Worm (Caenorhabditis elegans) whole organism, L1 larva: Measurements from ENCODE around the gene ZC239.22.

Experiments used
- C04F5.9 ChIP-seq: sonication (generic microtip); optimal IDR thresholded peaks from 2 replicates; lab custom pipeline; 2016; ENCODE audit warnings: missing genetic modification characterization, missing compliant biosample characterization
- C34B4.2 ChIP-seq: sonication (generic microtip); optimal IDR thresholded peaks from 2 replicates; lab custom pipeline; 2017; ENCODE audit warnings: mild to moderate bottlenecking, missing genetic modification characterization, missing compliant biosample characterization
- F16B12.6 ChIP-seq: fragments of 150-350 bp; optimal IDR thresholded peaks from 2 replicates; lab custom pipeline; 2014; ENCODE audit warnings: missing biosample characterization, missing genetic modification characterization
- ama-1 ChIP-seq: fragments of 150-350 bp; optimal IDR thresholded peaks from 2 replicates; lab custom pipeline; 2014
- ceh-8 ChIP-seq: fragments of 200-800 bp; sonication (Bioruptor generic); optimal IDR thresholded peaks from 2 replicates; lab custom pipeline; 2018; ENCODE audit warnings: mild to moderate bottlenecking, missing genetic modification characterization, moderate library complexity, missing compliant biosample characterization
- ceh-90 ChIP-seq: sonication (generic microtip); optimal IDR thresholded peaks from 2 replicates; lab custom pipeline; 2016; ENCODE audit warnings: missing genetic modification characterization, missing compliant biosample characterization
- dpl-1 ChIP-seq, 3 experiments: fragments of 150-350 bp in 2 of 3; sonication (generic microtip) in 1 of 3; optimal IDR thresholded peaks; 2 replicates each; lab custom pipeline; 2014 to 2017; ENCODE audit warnings: missing biosample characterization in 3 of 3, missing genetic modification characterization in 3 of 3, missing genetic modification reagents in 3 of 3
- dsc-1 ChIP-seq: sonication (generic microtip); optimal IDR thresholded peaks from 2 replicates; lab custom pipeline; 2016; ENCODE audit warnings: mild to moderate bottlenecking, missing genetic modification characterization, missing compliant biosample characterization
- efl-3 ChIP-seq: fragments of 200-800 bp; sonication (Bioruptor generic); optimal IDR thresholded peaks from 2 replicates; lab custom pipeline; 2018; ENCODE audit warnings: mild to moderate bottlenecking, missing genetic modification characterization, missing compliant biosample characterization
- elt-2 ChIP-seq: sonication (generic microtip); optimal IDR thresholded peaks from 2 replicates; lab custom pipeline; 2016; ENCODE audit warnings: missing genetic modification characterization, mild to moderate bottlenecking, inconsistent platforms, missing compliant biosample characterization, missing genetic modification reagents
- fkh-4 ChIP-seq: sonication (generic microtip); optimal IDR thresholded peaks from 2 replicates; lab custom pipeline; 2016; ENCODE audit warnings: missing compliant biosample characterization, missing genetic modification characterization, borderline replicate concordance
- hlh-17 ChIP-seq: fragments of 200-800 bp; sonication (Bioruptor generic); optimal IDR thresholded peaks from 2 replicates; lab custom pipeline; 2018; ENCODE audit warnings: missing genetic modification characterization, mild to moderate bottlenecking, missing compliant biosample characterization, moderate library complexity, borderline replicate concordance
- hpl-2 ChIP-seq: fragments of 150-350 bp; optimal IDR thresholded peaks from 2 replicates; lab custom pipeline; 2014; ENCODE audit warnings: missing biosample characterization, missing genetic modification reagents, missing genetic modification characterization
- irx-1 ChIP-seq: sonication (generic microtip); optimal IDR thresholded peaks from 2 replicates; lab custom pipeline; 2016; ENCODE audit warnings: missing genetic modification characterization, missing compliant biosample characterization
- lin-14 ChIP-seq: fragments of 200-800 bp; sonication (Bioruptor generic); optimal IDR thresholded peaks from 2 replicates; lab custom pipeline; 2018; ENCODE audit warnings: mild to moderate bottlenecking, missing genetic modification characterization, moderate library complexity, missing compliant biosample characterization
- lin-35 ChIP-seq, 2 experiments: fragments of 150-350 bp; optimal IDR thresholded peaks; 2 replicates each; lab custom pipeline; 2014; ENCODE audit warnings: missing biosample characterization in 2 of 2, missing genetic modification characterization in 2 of 2, missing genetic modification reagents in 2 of 2
- lin-39 ChIP-seq: fragments of 150-350 bp; optimal IDR thresholded peaks from 2 replicates; lab custom pipeline; 2014; ENCODE audit warnings: missing biosample characterization, missing genetic modification reagents, missing genetic modification characterization
- lir-3 ChIP-seq: sonication (generic microtip); optimal IDR thresholded peaks from 2 replicates; lab custom pipeline; 2016; ENCODE audit warnings: mild to moderate bottlenecking, missing genetic modification characterization, moderate library complexity, missing compliant biosample characterization; ENCODE audit not compliant: poor library complexity
- mab-9 ChIP-seq: fragments of 200-800 bp; sonication (Bioruptor generic); IDR thresholded peaks from 2 replicates; pipeline ENCODE4 v1.3.6; 2022; ENCODE audit warnings: missing genetic modification reagents, missing genetic modification characterization, missing compliant biosample characterization
- nhr-11 ChIP-seq: fragments of 150-350 bp; optimal IDR thresholded peaks from 2 replicates; lab custom pipeline; 2014; ENCODE audit warnings: missing biosample characterization, missing genetic modification characterization
- nhr-20 ChIP-seq: sonication (generic microtip); optimal IDR thresholded peaks from 2 replicates; lab custom pipeline; 2016; ENCODE audit warnings: mild to moderate bottlenecking, missing genetic modification characterization, missing compliant biosample characterization
- nhr-47 ChIP-seq: sonication (generic microtip); optimal IDR thresholded peaks from 2 replicates; lab custom pipeline; 2016; ENCODE audit warnings: mild to moderate bottlenecking, missing genetic modification characterization, moderate library complexity, missing compliant biosample characterization
- nhr-76 ChIP-seq: sonication (generic microtip); optimal IDR thresholded peaks from 2 replicates; lab custom pipeline; 2017; ENCODE audit warnings: missing biosample characterization, missing genetic modification characterization
- nhr-77 ChIP-seq: fragments of 150-350 bp; optimal IDR thresholded peaks from 2 replicates; lab custom pipeline; 2014; ENCODE audit warnings: missing biosample characterization, missing genetic modification characterization
- pqm-1 ChIP-seq: sonication (generic microtip); optimal IDR thresholded peaks from 3 replicates; lab custom pipeline; 2017; ENCODE audit warnings: missing biosample characterization, missing genetic modification characterization
- snu-23 ChIP-seq: sonication (generic microtip); optimal IDR thresholded peaks from 2 replicates; lab custom pipeline; 2016; ENCODE audit warnings: missing genetic modification characterization, missing compliant biosample characterization
- sptf-1 ChIP-seq: fragments of 150-350 bp; optimal IDR thresholded peaks from 2 replicates; lab custom pipeline; 2014; ENCODE audit warnings: missing biosample characterization, missing genetic modification characterization
- sup-37 ChIP-seq: fragments of 200-800 bp; sonication (Bioruptor generic); optimal IDR thresholded peaks from 2 replicates; lab custom pipeline; 2018; ENCODE audit warnings: mild to moderate bottlenecking, missing genetic modification characterization, missing compliant biosample characterization
- swsn-7 ChIP-seq: sonication (generic microtip); optimal IDR thresholded peaks from 2 replicates; lab custom pipeline; 2016; ENCODE audit warnings: missing genetic modification characterization, missing compliant biosample characterization
- tbx-2 ChIP-seq: sonication (generic microtip); optimal IDR thresholded peaks from 2 replicates; lab custom pipeline; 2016; ENCODE audit warnings: missing genetic modification characterization, missing compliant biosample characterization
- tlp-1 ChIP-seq: fragments of 150-350 bp; optimal IDR thresholded peaks from 2 replicates; lab custom pipeline; 2014; ENCODE audit warnings: missing biosample characterization, missing genetic modification characterization
- xbp-1 ChIP-seq: sonication (generic microtip); optimal IDR thresholded peaks from 2 replicates; lab custom pipeline; 2016; ENCODE audit warnings: missing genetic modification characterization, missing compliant biosample characterization
- zag-1 ChIP-seq: fragments of 150-350 bp; optimal IDR thresholded peaks from 2 replicates; lab custom pipeline; 2014; ENCODE audit warnings: missing biosample characterization, missing genetic modification characterization
- ztf-11 ChIP-seq, 2 experiments: sonication (generic microtip); optimal IDR thresholded peaks; 2 replicates each; lab custom pipeline; 2016 to 2017; ENCODE audit warnings: missing genetic modification characterization in 2 of 2, missing biosample characterization in 1 of 2, missing compliant biosample characterization in 1 of 2
- ztf-4 ChIP-seq: fragments of 150-350 bp; optimal IDR thresholded peaks from 2 replicates; lab custom pipeline; 2014; ENCODE audit warnings: missing biosample characterization, missing genetic modification characterization

Gene ZC239.22

DNA sequence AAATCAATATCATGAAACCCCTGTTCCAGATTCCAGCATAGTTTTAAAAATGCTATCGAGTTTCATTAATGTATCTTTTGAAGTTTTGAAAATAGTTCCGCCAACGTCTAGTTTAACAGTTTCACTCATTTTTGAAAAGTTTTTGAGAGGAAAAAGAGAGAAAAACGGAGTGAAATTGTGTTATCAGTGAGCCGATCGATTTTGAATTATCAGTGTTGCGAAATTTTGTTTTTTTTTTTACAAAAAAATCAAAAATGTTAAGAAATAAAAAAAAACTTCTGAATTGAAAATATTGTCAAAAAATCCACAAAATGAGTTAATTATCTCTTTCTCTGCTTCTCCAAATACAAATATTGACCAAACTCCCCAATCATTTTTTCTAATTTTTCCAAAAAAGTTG is 2.1 kb upstream of the ZC239.22 start, which contains the start of gene ZC239.13:
TSS of gene ZC239.13 (minus strand) at position 154 of the 400 bp plus-strand sequence.
- no peak for TF ChIP-seq sptf-1
- TF ChIP-seq tlp-1 = no peak
- TF ChIP-seq elt-2 (tag; lab: Kevin White, UChicago) = peak; percentile 21
- no peak for TF ChIP-seq nhr-76 (tag; lab: Kevin White, UChicago)

DNA sequence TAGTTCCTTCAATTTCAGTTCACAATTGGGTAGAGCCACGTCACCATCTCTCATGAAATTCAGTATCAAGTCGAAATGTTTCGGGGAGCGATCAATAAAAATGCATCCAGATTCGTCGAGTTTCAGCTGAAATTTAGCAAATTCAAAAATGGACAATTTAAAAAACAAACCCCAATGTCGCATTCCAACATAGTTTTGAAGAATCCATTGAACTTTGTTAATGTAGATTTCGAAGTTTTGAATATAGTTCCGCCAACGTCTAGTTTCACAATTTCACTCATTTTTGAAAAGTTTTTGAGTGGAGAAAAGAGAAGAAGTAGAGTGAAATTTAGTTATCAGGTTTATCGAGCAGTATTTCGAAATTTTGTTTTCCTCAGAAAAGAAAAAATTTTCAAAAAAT is 1.1 kb upstream of the ZC239.22 start, which contains the start of gene ZC239.14:
TSS of gene ZC239.14 (minus strand) at position 305 of the 400 bp plus-strand sequence.
- TF ChIP-seq sup-37 = no peak
- TF ChIP-seq sptf-1 = no peak
- TF ChIP-seq hpl-2 = no peak
- TF ChIP-seq ama-1 (lab: Kevin White, UChicago) = no peak
- TF ChIP-seq C34B4.2 (tag; lab: Kevin White, UChicago) = no peak
- TF ChIP-seq pqm-1 = no peak
- TF ChIP-seq fkh-4 (tag; lab: Kevin White, UChicago) = no peak
- no peak for TF ChIP-seq irx-1
- no peak for TF ChIP-seq lin-39 (tag; lab: Kevin White, UChicago)
- TF ChIP-seq ceh-90 (tag; lab: Kevin White, UChicago) = no peak
- TF ChIP-seq hlh-17 = no peak
- TF ChIP-seq swsn-7 = no peak
- TF ChIP-seq efl-3 (GFP tag; lab: Kevin White, UChicago) = no peak
- TF ChIP-seq ztf-11 (tag; optimal IDR thresholded peaks at IDR 0.05; lab: Kevin White, UChicago) = no peak
- TF ChIP-seq ceh-8 = no peak
- no peak for TF ChIP-seq mab-9
- TF ChIP-seq elt-2 (tag; lab: Kevin White, UChicago) = no peak
- no peak for TF ChIP-seq dsc-1 (tag; lab: Kevin White, UChicago)
- TF ChIP-seq tbx-2 (tag; lab: Kevin White, UChicago) = no peak

DNA sequence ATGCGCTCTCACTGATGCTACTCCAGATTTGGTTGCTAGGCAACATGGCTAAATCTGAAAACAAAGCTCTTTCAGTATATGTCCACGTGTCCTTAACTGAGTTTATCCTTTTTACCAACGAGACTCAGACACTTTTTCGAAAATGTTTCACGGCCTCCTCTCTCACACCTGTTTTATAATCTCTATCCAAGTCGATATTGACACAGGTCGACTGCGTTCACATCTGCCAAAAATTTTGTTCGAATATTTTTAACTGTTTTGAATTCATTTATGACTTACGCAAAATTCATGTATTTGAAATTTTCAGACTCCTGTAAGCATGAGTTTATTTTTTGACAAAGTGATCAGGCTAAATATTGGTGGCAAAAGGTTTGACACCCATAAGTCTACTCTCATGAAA is 4.9 kb downstream of the ZC239.22 start, which contains the start of gene ZC239.3:
TSS of gene ZC239.3 (plus strand) at position 301 of the 400 bp plus-strand sequence.
- TF ChIP-seq xbp-1 (tag; lab: Kevin White, UChicago) = peak; percentile 23

DNA sequence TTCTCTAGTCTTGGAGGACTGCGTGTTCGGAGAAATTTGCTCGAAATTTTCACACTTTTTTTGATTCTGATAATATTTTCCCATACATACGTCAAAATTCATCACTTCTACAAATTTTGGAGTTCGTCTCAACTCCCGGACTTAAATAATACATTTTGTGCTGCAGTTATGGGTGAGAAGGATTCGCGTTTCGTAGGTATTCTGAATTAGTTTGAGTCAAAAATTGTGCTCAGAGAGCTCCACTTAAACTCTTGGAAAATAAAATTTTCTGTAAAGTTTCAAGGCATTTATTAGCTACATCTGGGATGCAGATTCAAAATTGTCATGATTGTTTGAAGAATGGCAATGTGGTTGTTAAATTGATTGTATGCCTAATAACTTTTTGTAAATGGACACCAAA is 6.7 kb downstream of the ZC239.22 start, which contains the start of gene ZC239.4:
TSS of gene ZC239.4 (plus strand) at position 301 of the 400 bp plus-strand sequence.
- no peak for TF ChIP-seq lir-3 (tag; lab: Kevin White, UChicago)
- TF ChIP-seq dpl-1 (GFP tag; optimal IDR thresholded peaks at IDR 0.05; lab: Kevin White, UChicago) = no peak
- TF ChIP-seq zag-1 (tag; lab: Kevin White, UChicago) = no peak
- TF ChIP-seq nhr-11 (tag; lab: Kevin White, UChicago) = no peak
- TF ChIP-seq snu-23 = no peak
- TF ChIP-seq nhr-20 = no peak
- TF ChIP-seq lin-14 (GFP tag; lab: Kevin White, UChicago) = no peak
- TF ChIP-seq tbx-2 (tag; lab: Kevin White, UChicago) = no peak
- TF ChIP-seq ztf-11 (tag; optimal IDR thresholded peaks at IDR 0.05; lab: Kevin White, UChicago) = no peak
- no peak for TF ChIP-seq nhr-77 (tag; lab: Kevin White, UChicago)
- no peak for TF ChIP-seq lin-35 (GFP tag; optimal IDR thresholded peaks at IDR 0.05; lab: Kevin White, UChicago)

DNA sequence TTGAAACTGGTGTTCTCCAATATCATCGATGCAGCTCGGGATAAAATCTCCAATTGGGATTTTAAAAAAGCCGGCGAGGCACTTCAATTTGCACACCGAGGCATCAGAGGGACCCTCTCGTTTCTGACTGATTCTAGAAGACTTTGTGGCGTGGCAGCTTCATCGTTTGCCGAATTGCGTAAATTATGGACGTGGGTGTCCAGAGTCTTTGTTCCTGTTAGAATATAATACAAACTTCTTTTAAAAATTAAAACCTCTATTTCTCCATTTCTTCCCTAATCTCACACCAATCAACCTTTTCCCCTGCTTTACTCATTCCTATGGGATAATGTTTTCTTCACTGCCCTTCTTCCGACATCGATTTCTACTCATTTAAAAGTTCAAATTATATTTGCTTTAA is 10.3 kb downstream of the ZC239.22 start, which contains the start of gene ZC239.5:
TSS of gene ZC239.5 (plus strand) at position 301 of the 400 bp plus-strand sequence.
- TF ChIP-seq nhr-47 (tag; lab: Kevin White, UChicago) = no peak
- no peak for TF ChIP-seq pqm-1
- no peak for TF ChIP-seq F16B12.6 (tag; lab: Kevin White, UChicago)
- TF ChIP-seq C04F5.9 (tag; lab: Kevin White, UChicago) = no peak
- TF ChIP-seq hlh-17 = no peak
- TF ChIP-seq snu-23 = no peak
- TF ChIP-seq ztf-4 (tag; lab: Kevin White, UChicago) = no peak
